Worm (Caenorhabditis elegans): ENCODE data around the gene rps-12.
A peak's percentile ranks its signal among the peaks of the same experiment; 100 is the strongest.

DNA sequence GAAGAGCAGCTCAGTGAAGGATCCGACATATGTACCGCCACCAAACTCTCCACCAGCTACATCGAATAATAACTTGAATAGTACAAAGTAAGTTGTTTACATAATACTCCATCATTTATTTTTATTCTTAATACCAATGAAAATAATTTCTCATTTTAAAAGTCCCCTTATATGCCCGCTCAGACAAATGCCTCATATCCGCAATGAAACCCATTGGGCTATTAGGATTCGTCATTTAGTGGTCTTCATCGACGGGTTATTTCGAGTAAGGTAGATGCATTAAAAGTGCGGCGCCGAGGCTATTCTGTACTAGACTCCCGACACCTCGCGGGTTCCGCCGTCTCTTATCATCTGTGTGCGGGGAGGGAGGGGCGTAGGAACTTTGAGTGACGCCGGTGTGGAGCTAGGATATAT is 25.4 kb upstream of the rps-12 start:
- TF ChIP-seq ref-1 (GFP tag; conservative IDR thresholded peaks at IDR 0.05) (no peak), T22C8.4 (GFP tag; IDR thresholded peaks at IDR 0.05) (no peak), tab-1 (GFP tag; IDR thresholded peaks at IDR 0.05) (no peak), ztf-23 (GFP tag; IDR thresholded peaks at IDR 0.05) (0 out of 2 replicates have a peak, but pooled peaks have one; percentile 13)
